Worm (Caenorhabditis elegans) whole organism, L1 larva: Measurements from ENCODE around the gene tftc-1.

Experiments used
- ceh-8 ChIP-seq: fragments of 200-800 bp; sonication (Bioruptor generic); optimal IDR thresholded peaks from 2 replicates; lab custom pipeline; 2018; ENCODE audit warnings: mild to moderate bottlenecking, missing genetic modification characterization, moderate library complexity, missing compliant biosample characterization
- egl-27 ChIP-seq, 2 experiments: fragments of 150-350 bp in 1 of 2; sonication (generic microtip); optimal IDR thresholded peaks; 3 replicates each; lab custom pipeline; 2017 to 2018; ENCODE audit warnings: missing biosample characterization in 2 of 2, missing genetic modification characterization in 2 of 2, missing genetic modification reagents in 2 of 2
- fkh-10 ChIP-seq: sonication (generic microtip); optimal IDR thresholded peaks from 2 replicates; lab custom pipeline; 2017; ENCODE audit warnings: missing biosample characterization, missing genetic modification reagents, missing genetic modification characterization
- fos-1 ChIP-seq: fragments of 150-350 bp; optimal IDR thresholded peaks from 2 replicates; lab custom pipeline; 2014; ENCODE audit warnings: missing biosample characterization, missing genetic modification characterization
- mep-1 ChIP-seq: fragments of 150-350 bp; optimal IDR thresholded peaks from 2 replicates; lab custom pipeline; 2014; ENCODE audit warnings: missing biosample characterization, missing genetic modification characterization
- nhr-28 ChIP-seq: fragments of 150-350 bp; optimal IDR thresholded peaks from 2 replicates; lab custom pipeline; 2014; ENCODE audit warnings: missing biosample characterization, missing genetic modification characterization
- nhr-76 ChIP-seq: sonication (generic microtip); optimal IDR thresholded peaks from 2 replicates; lab custom pipeline; 2017; ENCODE audit warnings: missing biosample characterization, missing genetic modification characterization
- pqm-1 ChIP-seq: sonication (generic microtip); optimal IDR thresholded peaks from 3 replicates; lab custom pipeline; 2017; ENCODE audit warnings: missing biosample characterization, missing genetic modification characterization
- rnt-1 ChIP-seq: sonication (generic microtip); optimal IDR thresholded peaks from 2 replicates; lab custom pipeline; 2016; ENCODE audit warnings: mild to moderate bottlenecking, missing genetic modification characterization, moderate library complexity, missing compliant biosample characterization
- snu-23 ChIP-seq: sonication (generic microtip); optimal IDR thresholded peaks from 2 replicates; lab custom pipeline; 2016; ENCODE audit warnings: missing genetic modification characterization, missing compliant biosample characterization

- no peak for TF ChIP-seq ceh-8 (GFP tag; lab: Kevin White, UChicago)
- TF ChIP-seq nhr-28 = no peak
- no peak for TF ChIP-seq egl-27 (tag; optimal IDR thresholded peaks at IDR 0.05; lab: Kevin White, UChicago)
- no peak for TF ChIP-seq fos-1 (tag; lab: Kevin White, UChicago)
- TF ChIP-seq snu-23 (GFP tag; lab: Kevin White, UChicago) = no peak
- no peak for TF ChIP-seq fkh-10 (GFP tag; lab: Kevin White, UChicago)
- TF ChIP-seq mep-1 (tag; lab: Kevin White, UChicago) = no peak
- no peak for TF ChIP-seq nhr-76 (tag; lab: Kevin White, UChicago)
- TF ChIP-seq pqm-1 (tag; lab: Kevin White, UChicago) = no peak
- no peak for TF ChIP-seq rnt-1 (tag; lab: Kevin White, UChicago)
Measured at ce11 chrIV:2416738-2417137, 67.7 kb downstream of the tftc-1 start.
